Fruit fly (Drosophila melanogaster): ENCODE measurements around the gene Pfdn2.

Gene Pfdn2

dm6 chr3L:11070372-11070854 lies 3.8 kb downstream of the Pfdn2 start, which contains the start of gene Mocs1:
Mocs1 (plus strand) TSS chr3L:11070526.
- no peak for TF ChIP-seq Vsx2 (GFP tag; optimal IDR thresholded peaks at IDR 0.05; ENCODE audit: partially characterized antibody)
- TF ChIP-seq foxo (GFP tag; optimal IDR thresholded peaks at IDR 0.05) = peak in 1 of 2 experiments; percentile 43
- TF ChIP-seq Hnf4 (GFP tag; optimal IDR thresholded peaks at IDR 0.05) = peak; percentile 49
- no peak for TF ChIP-seq Mio (GFP tag; optimal IDR thresholded peaks at IDR 0.05)
- no peak for TF ChIP-seq h (GFP tag; optimal IDR thresholded peaks at IDR 0.05)
- peak; percentile 56 for TF ChIP-seq rgr (GFP tag; optimal IDR thresholded peaks at IDR 0.05)
- peak; percentile 47 for TF ChIP-seq Dif (GFP tag; optimal IDR thresholded peaks at IDR 0.05; ENCODE audit: partially characterized antibody)
- TF ChIP-seq Rel (GFP tag; optimal IDR thresholded peaks at IDR 0.05) = no peak
- peak; percentile 24 for TF ChIP-seq Rel (tag; optimal IDR thresholded peaks at IDR 0.05)
- TF ChIP-seq jim (GFP tag; optimal IDR thresholded peaks at IDR 0.05) = peak; percentile 11
- TF ChIP-seq OdsH (GFP tag; optimal IDR thresholded peaks at IDR 0.05) = peak; percentile 14
- TF ChIP-seq tai (GFP tag; optimal IDR thresholded peaks at IDR 0.05) = no peak
- TF ChIP-seq Hr83 (GFP tag; optimal IDR thresholded peaks at IDR 0.05; ENCODE audit: poor library complexity, severe bottlenecking) = peak; percentile 77
- no peak for TF ChIP-seq CrebA (GFP tag; optimal IDR thresholded peaks at IDR 0.05; ENCODE audit: borderline replicate concordance)
- peak; percentile 31 for TF ChIP-seq Sp1 (GFP tag; optimal IDR thresholded peaks at IDR 0.05)

- TF ChIP-seq GATAd (GFP tag; optimal IDR thresholded peaks at IDR 0.05) (no peak), br (GFP tag; optimal IDR thresholded peaks at IDR 0.05) (no peak), HLH106 (tag; optimal IDR thresholded peaks at IDR 0.05) (no peak), jim (GFP tag; optimal IDR thresholded peaks at IDR 0.05) (no peak), Abd-B (GFP tag; optimal IDR thresholded peaks at IDR 0.05) (no peak), Hr78 (GFP tag; optimal IDR thresholded peaks at IDR 0.05) (no peak)
Observed at dm6 chr3L:11069764-11070163, 4.4 kb downstream of the Pfdn2 start, which contains the start of gene CG6310. CG6310 (minus strand) TSS chr3L:11069864.

- TF ChIP-seq GATAd (GFP tag; optimal IDR thresholded peaks at IDR 0.05) (no peak), Rel (GFP tag; optimal IDR thresholded peaks at IDR 0.05) (no peak), Rel (tag; optimal IDR thresholded peaks at IDR 0.05) (peak; percentile 34)
Observed at dm6 chr3L:11065850-11066249, 8.3 kb downstream of the Pfdn2 start.

dm6 chr3L:11064689-11065088 lies 9.5 kb downstream of the Pfdn2 start, which contains the start of the genes CG32075, CG45101 and SuUR:
CG32075 (minus strand) TSS chr3L:11064941.
CG45101 (plus strand) TSS chr3L:11064991.
SuUR (plus strand) TSS chr3L:11064991.
- no peak for TF ChIP-seq jim (GFP tag; optimal IDR thresholded peaks at IDR 0.05)
- no peak for TF ChIP-seq Abd-B (GFP tag; optimal IDR thresholded peaks at IDR 0.05)
- no peak for TF ChIP-seq Dif (GFP tag; optimal IDR thresholded peaks at IDR 0.05; ENCODE audit: partially characterized antibody)
- TF ChIP-seq GATAd (GFP tag; optimal IDR thresholded peaks at IDR 0.05) = peak; percentile 74
- no peak for TF ChIP-seq Rel (GFP tag; optimal IDR thresholded peaks at IDR 0.05)
- peak; percentile 46 for TF ChIP-seq Rel (tag; optimal IDR thresholded peaks at IDR 0.05)
- TF ChIP-seq fru (GFP tag; optimal IDR thresholded peaks at IDR 0.05) = peak; percentile 85
- TF ChIP-seq Mio (GFP tag; optimal IDR thresholded peaks at IDR 0.05) = no peak
- TF ChIP-seq pan (optimal IDR thresholded peaks at IDR 0.05) = no peak
- TF ChIP-seq ey (GFP tag; optimal IDR thresholded peaks at IDR 0.05) = peak; percentile 90
- TF ChIP-seq HLH106 (tag; optimal IDR thresholded peaks at IDR 0.05) = peak; percentile 89
- no peak for TF ChIP-seq tai (GFP tag; optimal IDR thresholded peaks at IDR 0.05)
- TF ChIP-seq woc (GFP tag; optimal IDR thresholded peaks at IDR 0.05) = peak; percentile 94
- peak; percentile 85 for TF ChIP-seq br (GFP tag; optimal IDR thresholded peaks at IDR 0.05)
- TF ChIP-seq psq (GFP tag; optimal IDR thresholded peaks at IDR 0.05) = peak; percentile 80
- TF ChIP-seq dmrt93B (GFP tag; optimal IDR thresholded peaks at IDR 0.05) = no peak
- no peak for TF ChIP-seq dl (GFP tag; optimal IDR thresholded peaks at IDR 0.05; ENCODE audit: insufficient read depth in 1 of 2, partially characterized antibody in 2 of 2)
- TF ChIP-seq sv (GFP tag; optimal IDR thresholded peaks at IDR 0.05) = peak; percentile 90
- TF ChIP-seq CG32264 (GFP tag; optimal IDR thresholded peaks at IDR 0.05) = peak; percentile 41
- TF ChIP-seq Hr83 (GFP tag; optimal IDR thresholded peaks at IDR 0.05; ENCODE audit: poor library complexity, severe bottlenecking) = peak; percentile 65
- TF ChIP-seq sage (GFP tag; optimal IDR thresholded peaks at IDR 0.05) = no peak
- peak; percentile 93 for TF ChIP-seq Hnf4 (GFP tag; optimal IDR thresholded peaks at IDR 0.05)
- TF ChIP-seq lola (GFP tag; optimal IDR thresholded peaks at IDR 0.05) = no peak
- TF ChIP-seq CrebA (GFP tag; optimal IDR thresholded peaks at IDR 0.05; ENCODE audit: borderline replicate concordance) = no peak
- no peak for TF ChIP-seq Hr78 (GFP tag; optimal IDR thresholded peaks at IDR 0.05)
- peak; percentile 43 to 90 for TF ChIP-seq foxo (GFP tag; optimal IDR thresholded peaks at IDR 0.05)
- TF ChIP-seq N (GFP tag; optimal IDR thresholded peaks at IDR 0.05) = no peak
- peak; percentile 98 for TF ChIP-seq Myc (optimal IDR thresholded peaks at IDR 0.05)
- no peak for TF ChIP-seq brk (GFP tag; optimal IDR thresholded peaks at IDR 0.05)
- TF ChIP-seq h (GFP tag; optimal IDR thresholded peaks at IDR 0.05) = peak; percentile 92
- TF ChIP-seq dsf (GFP tag; optimal IDR thresholded peaks at IDR 0.05; ENCODE audit: borderline replicate concordance) = peak; percentile 87
- TF ChIP-seq Vsx2 (GFP tag; optimal IDR thresholded peaks at IDR 0.05; ENCODE audit: partially characterized antibody) = no peak
- peak; percentile 78 for TF ChIP-seq Sp1 (GFP tag; optimal IDR thresholded peaks at IDR 0.05)
- TF ChIP-seq OdsH (GFP tag; optimal IDR thresholded peaks at IDR 0.05) = peak; percentile 87
- TF ChIP-seq usp (GFP tag; optimal IDR thresholded peaks at IDR 0.05) = no peak
- no peak for TF ChIP-seq Dfd (GFP tag; optimal IDR thresholded peaks at IDR 0.05)
- TF ChIP-seq Jra (GFP tag; optimal IDR thresholded peaks at IDR 0.05) = peak; percentile 88
- TF ChIP-seq rgr (GFP tag; optimal IDR thresholded peaks at IDR 0.05) = peak; percentile 92
- peak; percentile 85 for TF ChIP-seq CG9705 (GFP tag; optimal IDR thresholded peaks at IDR 0.05)

All from whole organism, wandering third instar larva.